Fruit fly (Drosophila melanogaster) whole organism, wandering third instar larva: Measurements from ENCODE around the gene CG9514.

Experiments used
- Abd-B ChIP-seq: fragments of >200 bp; optimal IDR thresholded peaks from 2 replicates; lab custom pipeline; 2017; ENCODE audit warnings: missing biosample characterization, missing genetic modification characterization
- CG9705 ChIP-seq: fragments of 200-800 bp; sonication (Bioruptor generic); optimal IDR thresholded peaks from 2 replicates; lab custom pipeline; 2018; ENCODE audit warnings: missing biosample characterization, mild to moderate bottlenecking, missing genetic modification characterization
- CrebA ChIP-seq: fragments of 200-800 bp; sonication (Bioruptor generic); optimal IDR thresholded peaks from 2 replicates; lab custom pipeline; 2016; ENCODE audit warnings: missing biosample characterization, mild to moderate bottlenecking, missing genetic modification characterization, borderline replicate concordance
- Dfd ChIP-seq: fragments of >200 bp; optimal IDR thresholded peaks from 2 replicates; lab custom pipeline; 2017; ENCODE audit warnings: missing biosample characterization, missing genetic modification characterization
- Dif ChIP-seq: fragments of 200-275, 200-300 bp; sonication (Bioruptor generic); optimal IDR thresholded peaks from 2 replicates; lab custom pipeline; 2018; ENCODE audit warnings: missing biosample characterization, missing genetic modification characterization; ENCODE audit not compliant: partially characterized antibody
- GATAd ChIP-seq: sonication (Bioruptor generic); optimal IDR thresholded peaks from 2 replicates; lab custom pipeline; 2016; ENCODE audit warnings: missing biosample characterization, missing genetic modification characterization
- HLH106 ChIP-seq: fragments of 200-800 bp; optimal IDR thresholded peaks from 3 replicates; lab custom pipeline; 2019; ENCODE audit warnings: missing biosample characterization, mild to moderate bottlenecking, missing genetic modification characterization, moderate library complexity
- Hnf4 ChIP-seq: fragments of 200-800 bp; sonication (Bioruptor generic); optimal IDR thresholded peaks from 2 replicates; lab custom pipeline; 2016; ENCODE audit warnings: missing biosample characterization, mild to moderate bottlenecking, missing genetic modification characterization
- Hr78 ChIP-seq: fragments of >200 bp; optimal IDR thresholded peaks from 2 replicates; lab custom pipeline; 2017; ENCODE audit warnings: missing biosample characterization, missing genetic modification characterization
- Jra ChIP-seq: sonication (Bioruptor generic); optimal IDR thresholded peaks from 2 replicates; lab custom pipeline; 2016; ENCODE audit warnings: missing biosample characterization, missing genetic modification characterization
- Mio ChIP-seq: sonication (Bioruptor generic); optimal IDR thresholded peaks from 2 replicates; lab custom pipeline; 2016; ENCODE audit warnings: missing biosample characterization, missing genetic modification characterization
- Myc ChIP-seq: fragments of >200 bp; optimal IDR thresholded peaks from 2 replicates; lab custom pipeline; 2017
- N ChIP-seq: fragments of >200 bp; optimal IDR thresholded peaks from 2 replicates; lab custom pipeline; 2018; ENCODE audit warnings: missing biosample characterization, missing external identifiers, missing genetic modification characterization
- OdsH ChIP-seq: fragments of 200-800 bp; sonication (Bioruptor generic); optimal IDR thresholded peaks from 2 replicates; lab custom pipeline; 2016; ENCODE audit warnings: missing biosample characterization, mild to moderate bottlenecking, missing genetic modification characterization
- Rel ChIP-seq, 2 experiments: fragments of 200-800 bp; sonication (Bioruptor generic) in 1 of 2; optimal IDR thresholded peaks; 2 replicates in 1 of 2; 3 replicates in 1 of 2; lab custom pipeline; 2016 to 2019; ENCODE audit warnings: mild to moderate bottlenecking in 2 of 2, missing biosample characterization in 2 of 2, missing genetic modification characterization in 2 of 2, moderate library complexity in 1 of 2
- Sp1 ChIP-seq: fragments of 200-800 bp; sonication (Bioruptor generic); optimal IDR thresholded peaks from 3 replicates; lab custom pipeline; 2019; ENCODE audit warnings: missing biosample characterization, mild to moderate bottlenecking, missing genetic modification characterization, moderate library complexity
- Vsx2 ChIP-seq: fragments of 200-300, 225-300 bp; sonication (Bioruptor generic); optimal IDR thresholded peaks from 2 replicates; lab custom pipeline; 2018; ENCODE audit warnings: missing biosample characterization, missing genetic modification characterization; ENCODE audit not compliant: partially characterized antibody
- br ChIP-seq: fragments of 200-800 bp; sonication (Bioruptor generic); optimal IDR thresholded peaks from 2 replicates; lab custom pipeline; 2016; ENCODE audit warnings: missing biosample characterization, missing genetic modification characterization
- brk ChIP-seq: fragments of 200-800 bp; sonication (Bioruptor generic); optimal IDR thresholded peaks from 2 replicates; lab custom pipeline; 2016; ENCODE audit warnings: missing biosample characterization, mild to moderate bottlenecking, missing genetic modification characterization
- dl ChIP-seq, 2 experiments: fragments of 175-275, 200-275 bp in 1 of 2; fragments of 200-275 bp in 1 of 2; sonication (Bioruptor generic); optimal IDR thresholded peaks; lab custom pipeline; 2018; ENCODE audit warnings: mild to moderate bottlenecking in 2 of 2, missing biosample characterization in 2 of 2, missing genetic modification characterization in 2 of 2, moderate library complexity in 2 of 2; ENCODE audit not compliant: partially characterized antibody in 2 of 2, insufficient read depth in 1 of 2
- dmrt93B ChIP-seq: fragments of 200-800 bp; sonication (Bioruptor generic); optimal IDR thresholded peaks from 2 replicates; lab custom pipeline; 2018; ENCODE audit warnings: missing biosample characterization, mild to moderate bottlenecking, missing genetic modification characterization
- dsf ChIP-seq: sonication (Bioruptor generic); optimal IDR thresholded peaks from 2 replicates; lab custom pipeline; 2016; ENCODE audit warnings: missing biosample characterization, missing genetic modification characterization, borderline replicate concordance
- foxo ChIP-seq, 2 experiments: fragments of 200-800 bp; sonication (Bioruptor generic); optimal IDR thresholded peaks; 2 replicates in 1 of 2; 3 replicates in 1 of 2; lab custom pipeline; 2016 to 2017; ENCODE audit warnings: missing biosample characterization in 2 of 2, missing genetic modification characterization in 2 of 2
- fru ChIP-seq: fragments of 200-800 bp; sonication (Bioruptor generic); optimal IDR thresholded peaks from 3 replicates; lab custom pipeline; 2016; ENCODE audit warnings: missing biosample characterization, mild to moderate bottlenecking, missing genetic modification characterization
- h ChIP-seq: fragments of 200-800 bp; sonication (Bioruptor generic); optimal IDR thresholded peaks from 3 replicates; lab custom pipeline; 2016; ENCODE audit warnings: missing biosample characterization, mild to moderate bottlenecking, missing genetic modification characterization
- jim ChIP-seq: fragments of 175-275, 200-325 bp; sonication (Bioruptor generic); optimal IDR thresholded peaks from 2 replicates; lab custom pipeline; 2016; ENCODE audit warnings: missing biosample characterization, mild to moderate bottlenecking, missing genetic modification characterization
- lola ChIP-seq: fragments of >200 bp; optimal IDR thresholded peaks from 2 replicates; lab custom pipeline; 2017; ENCODE audit warnings: missing biosample characterization, missing genetic modification characterization
- pan ChIP-seq: fragments of >200 bp; optimal IDR thresholded peaks from 2 replicates; lab custom pipeline; 2017
- psq ChIP-seq: fragments of 200-800 bp; sonication (Bioruptor generic); optimal IDR thresholded peaks from 3 replicates; lab custom pipeline; 2017; ENCODE audit warnings: missing biosample characterization, mild to moderate bottlenecking, missing genetic modification characterization, moderate library complexity
- rgr ChIP-seq: fragments of 200-800 bp; sonication (Bioruptor generic); optimal IDR thresholded peaks from 3 replicates; lab custom pipeline; 2016; ENCODE audit warnings: missing biosample characterization, mild to moderate bottlenecking, missing genetic modification characterization
- sage ChIP-seq: fragments of 200-800 bp; sonication (Bioruptor generic); optimal IDR thresholded peaks from 2 replicates; lab custom pipeline; 2016; ENCODE audit warnings: missing biosample characterization, mild to moderate bottlenecking, missing genetic modification characterization
- sv ChIP-seq: fragments of 200-800 bp; sonication (Bioruptor generic); optimal IDR thresholded peaks from 3 replicates; lab custom pipeline; 2016; ENCODE audit warnings: missing biosample characterization, missing genetic modification characterization
- tai ChIP-seq: sonication (Bioruptor generic); optimal IDR thresholded peaks from 2 replicates; lab custom pipeline; 2016; ENCODE audit warnings: missing biosample characterization, missing genetic modification characterization
- usp ChIP-seq: fragments of >200 bp; optimal IDR thresholded peaks from 2 replicates; lab custom pipeline; 2017; ENCODE audit warnings: missing biosample characterization, missing genetic modification characterization
- woc ChIP-seq: sonication (Bioruptor generic); optimal IDR thresholded peaks from 2 replicates; lab custom pipeline; 2016; ENCODE audit warnings: missing biosample characterization, mild to moderate bottlenecking, missing genetic modification characterization

CG9514 gene

DNA sequence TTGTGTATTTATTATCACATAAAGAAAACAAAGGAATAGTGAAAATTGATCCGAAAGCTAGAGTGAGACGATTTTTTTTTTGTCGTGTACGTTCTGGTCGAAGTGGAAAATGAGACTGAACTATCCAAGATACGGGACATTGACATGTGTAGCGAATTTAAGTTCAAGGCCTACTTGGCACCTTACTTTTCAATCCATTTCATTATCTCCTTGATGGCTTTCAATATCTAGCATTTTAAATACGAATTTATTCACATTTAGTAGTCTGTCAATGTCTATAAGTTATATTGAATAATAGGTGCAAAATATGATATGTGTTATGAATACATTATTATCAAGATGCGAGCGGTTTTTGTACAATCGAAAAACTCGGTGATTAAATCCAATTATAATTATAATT is 32.2 kb upstream of the CG9514 start, which contains the start of gene CG32591:
Gene CG32591 (minus strand): TSS at position 101 of the 400 bp plus-strand sequence.
- TF ChIP-seq h (GFP tag; lab: Kevin White, UChicago) (no peak), brk (no peak), tai (GFP tag; lab: Kevin White, UChicago) (no peak), Hnf4 (GFP tag; lab: Kevin White, UChicago) (no peak), pan (lab: Kevin White, UChicago) (no peak), OdsH (GFP tag; lab: Kevin White, UChicago) (no peak), jim (no peak), sage (GFP tag; lab: Kevin White, UChicago) (no peak), sv (GFP tag; lab: Kevin White, UChicago) (no peak), Rel (GFP tag; optimal IDR thresholded peaks at IDR 0.05; lab: Kevin White, UChicago) (no peak), Rel (tag; optimal IDR thresholded peaks at IDR 0.05; lab: Kevin White, UChicago) (no peak), Vsx2 (GFP tag; lab: Kevin White, UChicago) (no peak), CG9705 (GFP tag; lab: Kevin White, UChicago) (no peak), Abd-B (no peak), dmrt93B (GFP tag; lab: Kevin White, UChicago) (no peak), psq (GFP tag; lab: Kevin White, UChicago) (no peak), Sp1 (GFP tag; lab: Kevin White, UChicago) (no peak), HLH106 (no peak), CrebA (no peak), dl (GFP tag; optimal IDR thresholded peaks at IDR 0.05; lab: Kevin White, UChicago; ENCODE audit: insufficient read depth in 1 of 2, partially characterized antibody in 2 of 2) (no peak), rgr (GFP tag; lab: Kevin White, UChicago) (no peak)

DNA sequence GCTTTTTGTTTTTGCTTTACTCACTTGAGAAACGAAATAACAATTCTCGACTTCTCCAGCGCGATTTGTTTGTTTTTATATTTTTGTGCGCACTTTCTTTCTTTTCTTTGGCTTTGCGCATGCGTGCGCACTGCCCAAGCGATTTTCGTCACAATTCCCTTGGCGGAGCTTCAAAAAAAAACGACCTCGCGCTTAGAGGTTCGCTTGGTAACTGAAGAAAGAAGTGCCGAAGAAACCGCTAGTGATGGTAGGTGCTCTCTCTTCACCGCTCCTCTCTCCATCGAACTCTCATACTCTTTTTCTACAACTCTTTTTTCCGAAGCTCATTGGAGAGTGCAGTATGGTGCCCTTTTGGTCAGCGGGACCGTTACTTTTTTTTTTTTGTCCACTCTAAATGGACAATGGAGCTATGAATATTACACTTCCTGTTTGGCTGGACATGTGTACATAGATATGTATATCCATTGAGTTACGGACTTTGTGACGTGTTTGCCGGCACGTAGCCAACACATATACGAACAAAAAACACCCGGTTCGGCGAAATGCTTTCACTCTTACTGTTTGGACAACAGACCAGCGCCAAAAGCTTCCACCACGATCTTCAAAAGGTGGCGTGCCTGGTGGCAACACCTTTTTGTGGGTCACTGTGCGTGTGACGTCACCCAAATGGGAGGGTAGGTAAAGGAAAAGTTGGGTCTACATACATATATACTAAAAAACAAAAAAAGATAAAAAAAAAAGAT is 26.8 kb upstream of the CG9514 start, which contains the start of gene CG9503:
Gene CG9503 (minus strand): TSS at position 217 of the 743 bp plus-strand sequence.
- peak; percentile 10 for TF ChIP-seq Sp1 (GFP tag; lab: Kevin White, UChicago)
- peak; percentile 42 for TF ChIP-seq psq (GFP tag; lab: Kevin White, UChicago)
- TF ChIP-seq N (GFP tag; lab: Kevin White, UChicago): no peak
- no peak for TF ChIP-seq fru (GFP tag; lab: Kevin White, UChicago)
- TF ChIP-seq, all 38 proteins: peak for 2

dm6 chrX:14922396-14923276 is 25.9 kb upstream of the CG9514 start:
- TF ChIP-seq rgr (GFP tag; lab: Kevin White, UChicago): no peak
- TF ChIP-seq foxo (GFP tag; optimal IDR thresholded peaks at IDR 0.05; lab: Kevin White, UChicago): peak in 1 of 2 experiments; percentile 21
- peak; percentile 8 for TF ChIP-seq Sp1 (GFP tag; lab: Kevin White, UChicago)
- TF ChIP-seq brk: peak; percentile 3
- no peak for TF ChIP-seq Rel (GFP tag; optimal IDR thresholded peaks at IDR 0.05; lab: Kevin White, UChicago)
- no peak for TF ChIP-seq Rel (tag; optimal IDR thresholded peaks at IDR 0.05; lab: Kevin White, UChicago)
- no peak for TF ChIP-seq Mio
- TF ChIP-seq Abd-B: no peak
- TF ChIP-seq dsf: no peak
- TF ChIP-seq pan (lab: Kevin White, UChicago): no peak
- no peak for TF ChIP-seq Hr78 (GFP tag; lab: Kevin White, UChicago)
- no peak for TF ChIP-seq sv (GFP tag; lab: Kevin White, UChicago)
- TF ChIP-seq Dfd (GFP tag; lab: Kevin White, UChicago): no peak
- TF ChIP-seq psq (GFP tag; lab: Kevin White, UChicago): no peak
- peak; percentile 45 for TF ChIP-seq woc (GFP tag; lab: Kevin White, UChicago)
- no peak for TF ChIP-seq lola (GFP tag; lab: Kevin White, UChicago)
- TF ChIP-seq CrebA: no peak
- peak; percentile 12 for TF ChIP-seq fru (GFP tag; lab: Kevin White, UChicago)
- no peak for TF ChIP-seq dmrt93B (GFP tag; lab: Kevin White, UChicago)
- TF ChIP-seq br (GFP tag; lab: Kevin White, UChicago): peak; percentile 37
- TF ChIP-seq Hnf4 (GFP tag; lab: Kevin White, UChicago): no peak
- TF ChIP-seq Vsx2 (GFP tag; lab: Kevin White, UChicago): no peak
- TF ChIP-seq tai (GFP tag; lab: Kevin White, UChicago): no peak
- no peak for TF ChIP-seq CG9705 (GFP tag; lab: Kevin White, UChicago)
- TF ChIP-seq Myc (lab: Kevin White, UChicago): no peak
- TF ChIP-seq Dif (GFP tag; lab: Kevin White, UChicago): no peak
- TF ChIP-seq usp (GFP tag; lab: Kevin White, UChicago): no peak
- no peak for TF ChIP-seq N (GFP tag; lab: Kevin White, UChicago)
- TF ChIP-seq h (GFP tag; lab: Kevin White, UChicago): no peak
- no peak for TF ChIP-seq GATAd (GFP tag; lab: Kevin White, UChicago)
- TF ChIP-seq Jra (GFP tag; lab: Kevin White, UChicago): no peak
